Worm (Caenorhabditis elegans) whole organism, early embryonic: Measurements from ENCODE around the gene Y44A6D.5.

Experiments used
- F13C5.2 ChIP-seq: sonication (generic microtip); optimal IDR thresholded peaks from 2 replicates; lab custom pipeline; 2017; ENCODE audit warnings: mild to moderate bottlenecking, missing genetic modification characterization, inconsistent platforms, missing compliant biosample characterization
- ama-1 ChIP-seq: fragments of 150-350 bp; optimal IDR thresholded peaks from 2 replicates; lab custom pipeline; 2014
- ceh-36 ChIP-seq: sonication (generic microtip); optimal IDR thresholded peaks from 2 replicates; lab custom pipeline; 2016; ENCODE audit warnings: missing genetic modification characterization, inconsistent platforms, missing compliant biosample characterization
- ets-7 ChIP-seq: sonication (generic microtip); optimal IDR thresholded peaks from 2 replicates; lab custom pipeline; 2016; ENCODE audit warnings: missing genotype, missing genetic modification characterization, missing compliant biosample characterization
- hmg-4 ChIP-seq: fragments of 200-800 bp; sonication (Bioruptor generic); optimal IDR thresholded peaks from 2 replicates; lab custom pipeline; 2018; ENCODE audit warnings: mild to moderate bottlenecking, missing genetic modification characterization, missing compliant biosample characterization
- sea-1 ChIP-seq: fragments of 200-800 bp; sonication (Bioruptor generic); conservative IDR thresholded peaks from 2 replicates; pipeline ENCODE4 v1.3.6; 2022; ENCODE audit warnings: missing genetic modification characterization, missing compliant biosample characterization
- tbx-11 ChIP-seq: fragments of 200-800 bp; sonication (Bioruptor generic); IDR thresholded peaks from 2 replicates; pipeline ENCODE4 v1.3.6; 2022; ENCODE audit warnings: missing genetic modification characterization, missing compliant biosample characterization
- tbx-37 ChIP-seq: fragments of 200-800 bp; sonication (Bioruptor generic); conservative IDR thresholded peaks from 2 replicates; pipeline ENCODE4 v1.3.6; 2022; ENCODE audit warnings: missing genetic modification reagents, missing genetic modification characterization, missing compliant biosample characterization
- tra-4 ChIP-seq: sonication (generic microtip); optimal IDR thresholded peaks from 2 replicates; lab custom pipeline; 2017; ENCODE audit warnings: missing genetic modification characterization, missing compliant biosample characterization

DNA sequence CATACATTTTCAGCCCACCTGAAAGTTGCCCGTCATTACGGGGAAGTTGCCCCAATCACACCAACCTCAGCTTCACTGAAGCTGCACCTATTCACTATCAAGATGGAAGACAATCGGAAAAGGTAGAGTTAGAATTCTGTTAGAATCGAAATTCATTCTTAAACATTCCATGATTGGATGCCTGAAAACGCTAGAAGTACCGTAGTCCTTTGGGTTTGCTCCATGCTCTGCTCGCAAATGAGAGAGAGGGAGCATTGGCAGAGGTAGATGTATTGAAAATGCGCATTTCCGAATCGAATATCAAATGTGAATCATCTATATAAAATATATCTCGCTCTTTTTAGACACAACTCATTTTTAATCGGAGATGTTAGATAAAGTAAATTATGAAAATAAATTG, 22.4 kb downstream of the Y44A6D.5 start, which contains the start of gene hif-1:
- TF ChIP-seq ama-1 (no peak), F13C5.2 (tag; lab: Kevin White, UChicago) (no peak), tra-4 (tag; lab: Kevin White, UChicago) (no peak), ceh-36 (tag; lab: Kevin White, UChicago) (no peak), hmg-4 (GFP tag; lab: Kevin White, UChicago) (no peak), ets-7 (tag; lab: Kevin White, UChicago) (no peak), tbx-11 (GFP tag; lab: Robert Waterston, UW) (no peak), tbx-37 (GFP tag; lab: Robert Waterston, UW) (no peak), sea-1 (no peak)
